Fruit fly (Drosophila melanogaster): Measurements from ENCODE around the gene Atg8a.

Atg8a gene

DNA sequence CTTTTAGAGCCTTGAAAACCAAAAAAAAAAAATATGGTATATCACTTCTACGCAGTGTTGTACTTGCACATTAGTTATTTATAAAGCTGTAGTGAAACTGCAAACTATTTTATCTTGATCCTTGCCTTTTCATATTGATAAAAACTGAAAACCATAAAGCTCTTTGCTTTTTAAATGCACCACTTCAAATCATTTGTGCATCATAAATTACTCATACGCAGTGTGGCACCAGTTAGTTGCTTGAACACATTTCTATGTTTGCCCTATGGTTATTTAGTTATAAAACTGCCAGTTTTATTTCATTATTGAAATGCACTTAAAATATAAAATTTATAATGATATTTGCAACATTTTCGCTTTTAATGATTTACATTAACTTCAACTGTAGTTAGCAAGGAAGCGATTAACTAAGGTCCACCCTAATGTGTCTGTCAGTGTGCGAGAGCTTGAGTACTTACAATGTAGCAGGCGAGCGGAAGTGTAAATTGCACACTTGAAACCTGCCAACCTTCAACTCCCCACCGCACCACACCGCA lies 12.0 kb downstream of the Atg8a start:
- TF ChIP-seq CG8632 (GFP tag; optimal IDR thresholded peaks at IDR 0.05) (peak; percentile 4), fkh (GFP tag; optimal IDR thresholded peaks at IDR 0.05) (no peak), CG8119 (GFP tag; IDR thresholded peaks at IDR 0.05) (no peak), CG6854 (GFP tag; optimal IDR thresholded peaks at IDR 0.05) (no peak), Lpt (GFP tag; optimal IDR thresholded peaks at IDR 0.05) (no peak), Smox (GFP tag; optimal IDR thresholded peaks at IDR 0.05) (peak; percentile 9), net (GFP tag; optimal IDR thresholded peaks at IDR 0.05) (no peak), Eip75B (GFP tag; optimal IDR thresholded peaks at IDR 0.05) (peak; percentile 2), achi (GFP tag; optimal IDR thresholded peaks at IDR 0.05) (no peak), eg (GFP tag; IDR thresholded peaks at IDR 0.05) (no peak), Hr4 (GFP tag; optimal IDR thresholded peaks at IDR 0.05) (peak; percentile 24), CG1621 (tag; optimal IDR thresholded peaks at IDR 0.05) (no peak), Hr39 (GFP tag; optimal IDR thresholded peaks at IDR 0.05) (no peak), CG6792 (GFP tag; optimal IDR thresholded peaks at IDR 0.05) (no peak), CG6276 (GFP tag; optimal IDR thresholded peaks at IDR 0.05) (no peak), CG10669 (GFP tag; optimal IDR thresholded peaks at IDR 0.05) (peak; percentile 36), fd59A (GFP tag; optimal IDR thresholded peaks at IDR 0.05) (no peak), CG34406 (GFP tag; optimal IDR thresholded peaks at IDR 0.05) (no peak), Met (GFP tag; optimal IDR thresholded peaks at IDR 0.05) (peak; percentile 3), CG9139 (GFP tag; optimal IDR thresholded peaks at IDR 0.05) (no peak), pdm3 (GFP tag; optimal IDR thresholded peaks at IDR 0.05) (peak; percentile 30), CG11762 (GFP tag; optimal IDR thresholded peaks at IDR 0.05; ENCODE audit: insufficient read depth) (no peak), OdsH (GFP tag; optimal IDR thresholded peaks at IDR 0.05) (no peak), Gug (GFP tag; IDR thresholded peaks at IDR 0.05) (no peak), CG3032 (tag; optimal IDR thresholded peaks at IDR 0.05) (no peak), CG11902 (GFP tag; optimal IDR thresholded peaks at IDR 0.05) (no peak), cyc (GFP tag; optimal IDR thresholded peaks at IDR 0.05) (no peak), Sox14 (GFP tag; optimal IDR thresholded peaks at IDR 0.05) (no peak), Sox102F (GFP tag; optimal IDR thresholded peaks at IDR 0.05) (no peak), spab (GFP tag; optimal IDR thresholded peaks at IDR 0.05) (peak; percentile 2), Eip78C (GFP tag) (peak; percentile 59), Sox15 (GFP tag; optimal IDR thresholded peaks at IDR 0.05) (no peak), dsx (GFP tag; optimal IDR thresholded peaks at IDR 0.05; ENCODE audit: poor library complexity, severe bottlenecking) (peak; percentile 53), lz (GFP tag; optimal IDR thresholded peaks at IDR 0.05) (no peak), CG32006 (GFP tag; optimal IDR thresholded peaks at IDR 0.05) (peak; percentile 47), svp (GFP tag) (peak; percentile 49), CG16779 (tag; optimal IDR thresholded peaks at IDR 0.05) (no peak), esn (GFP tag; optimal IDR thresholded peaks at IDR 0.05) (peak; percentile 22), CG31627 (GFP tag; optimal IDR thresholded peaks at IDR 0.05) (no peak), salr (GFP tag; optimal IDR thresholded peaks at IDR 0.05) (peak in 1 of 2 experiments; percentile 43), CG6808 (GFP tag; optimal IDR thresholded peaks at IDR 0.05) (peak; percentile 20), CG15336 (GFP tag; IDR thresholded peaks at IDR 0.05) (no peak), CG8319 (GFP tag; optimal IDR thresholded peaks at IDR 0.05) (no peak), Hr38 (GFP tag; optimal IDR thresholded peaks at IDR 0.05) (no peak), Ets96B (tag; optimal IDR thresholded peaks at IDR 0.05) (peak; percentile 1), fd85E (GFP tag; optimal IDR thresholded peaks at IDR 0.05) (no peak), CG6163 (GFP tag; IDR thresholded peaks at IDR 0.05) (no peak), Blimp-1 (GFP tag; optimal IDR thresholded peaks at IDR 0.05) (no peak), dac (GFP tag; optimal IDR thresholded peaks at IDR 0.05) (peak; percentile 20), CG4318 (GFP tag; optimal IDR thresholded peaks at IDR 0.05) (no peak), CG7368 (GFP tag; optimal IDR thresholded peaks at IDR 0.05) (no peak), Eip93F (GFP tag; optimal IDR thresholded peaks at IDR 0.05) (no peak), CG11294 (GFP tag; IDR thresholded peaks at IDR 0.05) (no peak)
